Fruit fly (Drosophila melanogaster): ENCODE measurements around the gene CG14864.

The CG14864 gene

dm6 chr3R:15250454-15250853 is 17.9 kb downstream of the CG14864 start (continued):
- TF ChIP-seq Sox100B (GFP tag; optimal IDR thresholded peaks at IDR 0.05): no peak
- TF ChIP-seq CG11723 (GFP tag; optimal IDR thresholded peaks at IDR 0.05): no peak
- TF ChIP-seq CG33213 (GFP tag; optimal IDR thresholded peaks at IDR 0.05): no peak
- TF ChIP-seq CkIIα-i1 (GFP tag; IDR thresholded peaks at IDR 0.05): no peak
- no peak for TF ChIP-seq her (GFP tag; optimal IDR thresholded peaks at IDR 0.05)
- peak; percentile 62 for TF ChIP-seq CG4730 (GFP tag; IDR thresholded peaks at IDR 0.05)
- no peak for TF ChIP-seq ac (GFP tag; optimal IDR thresholded peaks at IDR 0.05)
- TF ChIP-seq Sry-β (GFP tag; optimal IDR thresholded peaks at IDR 0.05): no peak
- no peak for TF ChIP-seq hbn (GFP tag; IDR thresholded peaks at IDR 0.05; ENCODE audit: partially characterized antibody)
- TF ChIP-seq CG10274 (GFP tag; optimal IDR thresholded peaks at IDR 0.05): no peak
- TF ChIP-seq dysf (GFP tag; IDR thresholded peaks at IDR 0.05): peak; percentile 82
- peak; percentile 11 for TF ChIP-seq CG12942 (GFP tag; optimal IDR thresholded peaks at IDR 0.05)
- TF ChIP-seq ttk (GFP tag; IDR thresholded peaks at IDR 0.05): peak; percentile 68
- no peak for TF ChIP-seq CG10543 (GFP tag; optimal IDR thresholded peaks at IDR 0.05)
- no peak for TF ChIP-seq kah (GFP tag; optimal IDR thresholded peaks at IDR 0.05)
- TF ChIP-seq CG3163 (GFP tag; optimal IDR thresholded peaks at IDR 0.05): no peak
- TF ChIP-seq CG14441 (GFP tag; IDR thresholded peaks at IDR 0.05): peak; percentile 73
- no peak for TF ChIP-seq p53 (GFP tag; optimal IDR thresholded peaks at IDR 0.05)
- peak; percentile 56; the same call in 2 of the 3 replicates for TF ChIP-seq ase (GFP tag; IDR thresholded peaks at IDR 0.05)
- no peak for TF ChIP-seq Scr (GFP tag; IDR thresholded peaks at IDR 0.05; ENCODE audit: partially characterized antibody)
- peak; percentile 16 for TF ChIP-seq D19B (GFP tag; optimal IDR thresholded peaks at IDR 0.05)
- TF ChIP-seq CG13775 (GFP tag; optimal IDR thresholded peaks at IDR 0.05): peak; percentile 66
- peak; percentile 74 for TF ChIP-seq seq (GFP tag; IDR thresholded peaks at IDR 0.05)
- TF ChIP-seq zfh1 (GFP tag; IDR thresholded peaks at IDR 0.05): 0 out of 3 replicates have a peak, but pooled peaks have one; percentile 45
- TF ChIP-seq mam (GFP tag; optimal IDR thresholded peaks at IDR 0.05): peak; percentile 0
- no peak for TF ChIP-seq pita (GFP tag; optimal IDR thresholded peaks at IDR 0.05)
- TF ChIP-seq z (GFP tag; IDR thresholded peaks at IDR 0.05): no peak
- TF ChIP-seq Oaz (GFP tag; IDR thresholded peaks at IDR 0.05): 0 out of 2 replicates have a peak, but pooled peaks have one; percentile 21
- no peak for TF ChIP-seq CG9797 (GFP tag; optimal IDR thresholded peaks at IDR 0.05)
- TF ChIP-seq H15 (GFP tag; IDR thresholded peaks at IDR 0.05): peak; percentile 73
- no peak for TF ChIP-seq odd (GFP tag; optimal IDR thresholded peaks at IDR 0.05)
- TF ChIP-seq wdn (GFP tag; IDR thresholded peaks at IDR 0.05): peak; percentile 64; the same call in 1 of the 2 replicates
- 0 out of 2 replicates have a peak, but pooled peaks have one; percentile 28 for TF ChIP-seq toy (GFP tag; IDR thresholded peaks at IDR 0.05)
- no peak for TF ChIP-seq grn (GFP tag; optimal IDR thresholded peaks at IDR 0.05)
- no peak for TF ChIP-seq nau (GFP tag; optimal IDR thresholded peaks at IDR 0.05)
- peak; percentile 65 for TF ChIP-seq lilli (GFP tag; optimal IDR thresholded peaks at IDR 0.05)
- no peak for TF ChIP-seq maf-S (GFP tag; optimal IDR thresholded peaks at IDR 0.05)
- TF ChIP-seq CG1024 (GFP tag; IDR thresholded peaks at IDR 0.05): no peak
- TF ChIP-seq gcm2 (GFP tag; optimal IDR thresholded peaks at IDR 0.05): no peak
- TF ChIP-seq CG43689 (GFP tag; IDR thresholded peaks at IDR 0.05): 0 out of 2 replicates have a peak, but pooled peaks have one; percentile 29
- TF ChIP-seq Bteb2 (GFP tag; optimal IDR thresholded peaks at IDR 0.05): peak; percentile 9
- no peak for TF ChIP-seq Side (GFP tag; optimal IDR thresholded peaks at IDR 0.05)
- TF ChIP-seq CG32767 (GFP tag; IDR thresholded peaks at IDR 0.05): peak; percentile 52; the same call in 1 of the 2 replicates
- TF ChIP-seq CG15514 (GFP tag; optimal IDR thresholded peaks at IDR 0.05): peak; percentile 43
- peak; percentile 32; the same call in 1 of the 2 replicates for TF ChIP-seq danr (GFP tag; IDR thresholded peaks at IDR 0.05)
- no peak for TF ChIP-seq Mes4 (GFP tag; optimal IDR thresholded peaks at IDR 0.05)
- TF ChIP-seq Rfx (GFP tag; IDR thresholded peaks at IDR 0.05): peak; percentile 84
- TF ChIP-seq Ets65A (GFP tag): peak; percentile 89
- no peak for TF ChIP-seq hb (GFP tag; IDR thresholded peaks at IDR 0.05; ENCODE audit: partially characterized antibody)
- TF ChIP-seq Jarid2 (GFP tag; optimal IDR thresholded peaks at IDR 0.05): no peak
- TF ChIP-seq CG11456 (GFP tag; IDR thresholded peaks at IDR 0.05): peak; percentile 68; the same call in 1 of the 3 replicates
- peak; percentile 57; the same call in 1 of the 2 replicates for TF ChIP-seq gsb (GFP tag; IDR thresholded peaks at IDR 0.05)

Data from whole organism, embryonic.